Fruit fly (Drosophila melanogaster): Measurements from ENCODE around the gene cort.

cort gene

dm6 chr2L:6693794-6694254 is 17.4 kb upstream of the cort start:
- TF ChIP-seq noc (tag; optimal IDR thresholded peaks at IDR 0.05): peak; percentile 48

- no peak for TF ChIP-seq noc (tag; optimal IDR thresholded peaks at IDR 0.05)
These were observed 15.6 kb upstream of the cort start for dm6 chr2L:6692048-6692447.

DNA sequence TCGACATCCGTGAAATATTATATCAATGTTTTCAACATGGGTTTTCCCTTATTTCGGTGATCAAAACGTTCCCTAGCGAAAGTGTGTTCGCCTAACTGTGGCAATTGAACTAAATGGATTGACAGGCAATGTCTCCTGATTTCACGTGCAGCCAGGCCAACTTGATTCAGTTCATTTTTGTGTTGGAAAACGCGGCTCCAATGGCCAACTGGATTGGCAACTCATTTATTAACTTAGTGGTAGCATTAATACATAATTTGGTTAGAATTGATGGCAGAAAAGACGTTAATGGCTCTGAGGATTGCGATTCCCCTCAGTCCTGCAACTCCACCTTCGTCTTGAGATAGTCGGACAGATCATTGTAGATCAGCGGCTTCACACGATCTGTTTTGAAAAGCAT is 10.2 kb upstream of the cort start, which contains the start of gene CG11327:
CG11327 (minus strand) TSS at position 101 of the 400 bp plus-strand sequence.
- TF ChIP-seq noc (tag; optimal IDR thresholded peaks at IDR 0.05): no peak

- peak; percentile 61 for TF ChIP-seq noc (tag; optimal IDR thresholded peaks at IDR 0.05)
These were observed 7.8 kb upstream of the cort start, which contains the start of gene Nhe3 for dm6 chr2L:6683992-6684882. Nhe3 (minus strand) TSS chr2L:6684364.

dm6 chr2L:6682909-6683308 is 6.5 kb upstream of the cort start:
- TF ChIP-seq noc (tag; optimal IDR thresholded peaks at IDR 0.05): peak; percentile 47

DNA sequence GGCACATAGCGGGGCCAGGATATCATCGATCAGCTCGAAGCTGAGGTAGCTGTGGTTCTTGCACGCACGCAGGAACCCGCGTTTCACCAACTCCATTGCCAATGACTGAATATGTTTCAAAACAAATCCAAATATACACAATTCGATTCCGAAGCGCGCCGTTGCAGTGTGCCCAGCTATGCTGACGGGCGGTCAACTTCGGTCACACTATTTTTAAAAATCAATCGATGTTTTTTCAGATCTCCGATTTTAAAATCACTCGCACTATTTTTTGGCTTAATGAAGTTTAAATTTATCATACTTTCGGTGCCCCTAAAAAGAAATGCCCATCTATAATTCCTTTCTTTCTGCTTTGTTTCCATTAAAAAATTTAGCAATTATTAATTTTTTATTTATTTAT is 1.0 kb upstream of the cort start, which contains the start of gene Nse1:
Nse1 (minus strand) TSS at position 173 of the 400 bp plus-strand sequence.
- no peak for TF ChIP-seq noc (tag; optimal IDR thresholded peaks at IDR 0.05)

DNA sequence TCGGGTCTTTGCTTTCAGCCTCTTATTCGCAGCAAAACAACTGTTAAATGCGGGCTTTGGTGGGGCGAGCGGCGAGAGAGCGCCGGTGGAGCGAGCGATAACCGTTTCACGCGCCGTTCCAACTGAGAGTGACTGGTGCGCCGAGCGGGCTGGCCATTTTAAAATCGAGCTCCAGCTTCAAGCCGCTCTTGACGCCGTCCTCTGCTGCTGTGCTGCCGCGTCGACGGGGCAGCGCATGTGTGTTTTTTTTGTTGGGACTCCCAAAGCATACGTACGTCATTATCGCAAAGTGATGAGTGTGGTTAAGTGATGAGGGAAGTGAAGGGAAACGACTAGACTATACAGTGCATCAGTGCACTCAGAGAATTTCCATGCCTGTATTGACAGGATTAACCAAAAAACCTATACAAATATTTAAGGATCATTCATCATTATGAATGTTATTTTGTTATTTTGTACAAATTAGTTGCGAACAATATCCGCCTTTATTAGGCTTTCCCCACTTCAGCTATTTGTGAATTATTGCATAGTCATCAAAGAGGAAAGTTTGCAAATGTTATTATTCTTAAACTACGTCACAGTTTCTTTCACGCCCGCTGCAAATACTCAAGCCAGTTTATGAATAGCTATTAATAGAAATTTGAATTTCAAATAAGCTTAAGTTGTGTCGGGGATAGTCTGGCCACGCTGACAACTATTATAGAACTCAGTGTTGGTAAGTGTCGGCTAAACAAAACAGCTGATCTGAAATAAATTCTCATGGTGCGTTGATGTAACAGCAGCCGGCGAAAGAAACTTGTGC is 3.0 kb downstream of the cort start, which contains the start of gene Spn27A:
Spn27A (minus strand) TSS at position 137 of the 802 bp plus-strand sequence.
- TF ChIP-seq noc (tag; optimal IDR thresholded peaks at IDR 0.05): peak; percentile 17

dm6 chr2L:6671409-6671808 is 5.0 kb downstream of the cort start:
- TF ChIP-seq noc (tag; optimal IDR thresholded peaks at IDR 0.05): no peak

DNA sequence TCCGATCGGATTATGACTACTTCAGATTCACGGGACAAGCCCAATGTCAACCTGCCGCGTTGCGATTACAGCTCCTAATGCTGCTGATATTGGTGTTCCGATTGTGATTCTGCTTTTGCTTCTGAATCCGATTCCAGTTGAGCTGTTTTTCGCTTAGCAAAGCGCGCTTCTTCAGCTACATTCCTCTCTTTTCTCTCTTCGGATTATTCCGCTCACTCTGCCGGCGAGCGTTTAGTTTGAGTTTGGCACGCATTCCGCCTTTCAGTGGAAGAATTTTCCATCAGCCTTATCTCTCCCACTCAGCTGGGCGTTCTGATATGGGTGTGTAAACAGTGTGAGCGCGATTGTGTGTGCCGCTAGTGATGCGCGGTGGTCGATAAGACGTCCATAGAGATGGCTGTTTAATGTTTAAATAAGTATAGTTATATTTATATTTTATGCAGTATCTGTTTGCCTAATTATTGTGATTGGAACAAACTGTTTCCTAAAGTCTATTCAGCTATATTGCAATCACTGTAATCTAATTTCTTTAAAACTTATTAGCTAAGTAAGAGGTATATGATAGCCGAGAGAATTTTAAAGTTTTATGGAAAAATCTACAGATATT is 8.6 kb downstream of the cort start, which contains the start of gene Galt:
Galt (minus strand) TSS at position 315 of the 607 bp plus-strand sequence.
- TF ChIP-seq noc (tag; optimal IDR thresholded peaks at IDR 0.05): no peak

DNA sequence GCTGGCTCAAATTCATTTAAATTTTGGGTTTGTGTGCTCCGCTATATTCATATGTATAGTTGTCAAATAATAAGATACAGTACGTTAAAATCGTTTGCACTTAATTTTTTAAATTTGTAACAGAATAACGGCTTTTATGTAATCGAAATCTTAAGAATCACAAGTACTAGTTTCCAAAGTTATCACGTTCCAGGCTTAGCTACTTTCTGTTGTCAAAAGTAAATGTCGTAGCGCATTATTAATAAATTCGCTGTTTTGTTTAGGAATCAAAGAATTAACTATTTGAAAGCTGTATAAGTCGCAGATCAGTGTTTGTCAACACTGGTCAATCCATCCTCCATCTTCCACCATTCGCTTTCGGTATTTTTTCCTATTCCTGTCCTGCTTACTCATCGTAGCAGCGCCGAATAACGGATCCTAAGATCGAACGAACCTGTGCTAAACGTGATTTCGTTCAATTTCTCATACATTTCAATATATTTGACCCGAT is 12.8 kb downstream of the cort start, which contains the start of the genes CG13771, CG34310 and cup:
CG13771 (minus strand) TSS at position 51 of the 490 bp plus-strand sequence.
CG34310 (plus strand) TSS at position 103 of the 490 bp plus-strand sequence.
cup (plus strand) TSS at position 103 of the 490 bp plus-strand sequence.
- TF ChIP-seq noc (tag; optimal IDR thresholded peaks at IDR 0.05): no peak

DNA sequence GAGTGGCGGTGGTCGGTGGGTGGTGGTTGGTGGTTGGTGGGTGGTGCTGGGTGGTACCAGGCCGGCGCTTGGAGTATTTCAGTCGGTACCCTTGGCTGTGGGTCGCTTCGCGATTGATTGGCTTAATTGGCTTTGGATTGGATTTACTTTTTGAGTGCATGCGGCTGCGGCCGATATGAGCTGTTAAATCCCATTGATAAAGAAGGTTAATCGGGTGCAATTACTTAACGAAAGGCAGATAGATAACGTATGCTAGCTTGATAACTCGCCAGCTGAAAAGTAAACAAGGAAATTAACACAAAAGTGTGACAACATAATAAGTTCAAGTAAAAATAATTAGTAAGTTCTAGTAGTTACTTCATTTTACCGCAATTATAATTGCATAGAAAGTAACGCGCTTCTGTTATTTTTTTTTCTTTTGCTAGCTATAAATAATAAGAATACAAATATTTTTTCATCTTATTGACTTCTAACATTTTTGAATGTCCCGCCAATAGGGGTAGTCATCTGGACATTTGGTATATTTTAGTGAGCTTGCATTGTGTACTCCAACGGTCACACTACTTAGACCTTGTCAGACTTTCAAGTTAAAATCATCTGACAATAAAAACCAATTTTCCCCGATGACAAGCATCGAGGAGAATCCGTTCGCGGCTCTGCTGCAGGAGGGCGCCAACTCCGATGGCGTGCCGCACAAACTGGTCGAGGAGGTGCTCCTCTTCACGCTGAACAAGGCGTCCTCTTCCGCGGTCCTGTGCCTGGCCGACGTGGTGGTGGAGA is 18.3 kb downstream of the cort start, which contains the start of the genes CG31636 and Ube4A:
CG31636 (minus strand) TSS at position 184 of the 780 bp plus-strand sequence.
Ube4A (plus strand) TSS at position 549 of the 780 bp plus-strand sequence.
- no peak for TF ChIP-seq noc (tag; optimal IDR thresholded peaks at IDR 0.05)

DNA sequence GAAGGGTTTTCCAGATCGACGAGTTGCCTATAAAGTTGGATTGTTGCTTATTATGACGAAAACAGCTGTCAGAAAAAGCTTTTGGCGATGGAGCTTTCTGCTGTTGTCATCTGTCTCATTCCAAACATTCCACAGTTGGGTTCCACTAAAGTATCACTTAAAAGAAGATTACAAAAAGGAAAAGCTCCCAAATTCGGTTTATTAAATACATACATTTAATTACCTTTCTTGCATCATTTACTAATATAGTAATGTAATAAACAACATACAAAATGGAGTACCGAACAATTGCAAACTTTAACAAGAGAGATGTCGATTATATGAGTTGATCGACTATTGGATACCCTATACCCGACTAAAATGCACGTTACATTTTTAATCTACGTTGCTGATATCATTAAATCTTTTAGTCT is 20.2 kb downstream of the cort start, which contains the start of gene CG31633:
CG31633 (minus strand) TSS at position 58 of the 413 bp plus-strand sequence.
- no peak for TF ChIP-seq noc (tag; optimal IDR thresholded peaks at IDR 0.05)

DNA sequence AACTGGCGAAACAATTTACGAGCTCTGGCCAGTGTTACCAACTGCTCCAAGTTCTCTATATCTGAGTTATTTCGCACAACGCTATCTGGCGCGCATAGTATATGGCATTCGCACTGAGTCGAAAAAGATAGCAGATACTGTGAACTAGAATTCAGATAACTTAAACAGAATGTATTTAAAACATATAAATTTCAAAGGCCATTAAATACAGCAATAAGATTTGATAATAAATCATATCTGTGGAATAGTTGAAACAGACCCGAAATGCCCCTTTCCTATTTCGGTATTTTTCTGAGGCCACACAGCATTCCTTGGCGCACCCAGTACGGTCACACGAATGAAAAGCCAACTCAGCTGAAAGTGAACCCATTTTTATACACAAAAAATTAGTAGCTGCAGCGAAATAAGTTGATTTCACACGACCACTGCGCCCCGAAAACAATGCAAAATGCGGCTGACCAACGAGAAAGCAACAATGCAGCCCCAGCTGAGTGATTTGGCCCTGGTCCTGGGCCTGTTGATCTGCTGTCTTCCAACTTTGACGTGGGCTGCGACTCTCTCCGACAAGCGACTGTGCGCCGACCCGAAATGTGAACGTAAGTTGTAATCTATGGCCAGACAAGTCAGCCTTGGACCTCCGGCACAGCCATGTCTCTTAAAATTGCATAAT is 27.2 kb downstream of the cort start, which contains the start of the genes CG31635 and Tango1:
CG31635 (minus strand) TSS at position 30 of the 670 bp plus-strand sequence.
Tango1 (plus strand) TSS at position 304 of the 670 bp plus-strand sequence.
- peak; percentile 20 for TF ChIP-seq noc (tag; optimal IDR thresholded peaks at IDR 0.05)
